Fruit fly (Drosophila melanogaster) whole organism: ENCODE data around the gene CG2991.

Source experiments
- CG8478 ChIP-seq: fragments of >200 bp; optimal IDR thresholded peaks from 2 replicates; lab custom pipeline; 2018; ENCODE audit warnings: inconsistent platforms
- Dll ChIP-seq: fragments of >200 bp; optimal IDR thresholded peaks from 2 replicates; lab custom pipeline; 2017
- EcR ChIP-seq, 2 experiments: fragments of >200 bp; optimal IDR thresholded peaks; 2 replicates each; lab custom pipeline; 2017; ENCODE audit warnings: missing biosample characterization in 2 of 2, missing genetic modification characterization in 2 of 2, missing genetic modification reagents in 2 of 2
- pan ChIP-seq: fragments of >200 bp; optimal IDR thresholded peaks from 2 replicates; lab custom pipeline; 2017
- psq ChIP-seq: fragments of >200 bp; optimal IDR thresholded peaks from 2 replicates; lab custom pipeline; 2017
- usp ChIP-seq: fragments of >200 bp; optimal IDR thresholded peaks from 2 replicates; lab custom pipeline; 2017; ENCODE audit warnings: missing biosample characterization, missing genetic modification characterization, mixed read lengths

The CG2991 gene

dm6 chr2L:2908440-2909154 lies 51.6 kb downstream of the CG2991 start:
- peak; percentile 8 for TF ChIP-seq CG8478 (lab: Kevin White, UChicago)
- TF ChIP-seq Dll (lab: Kevin White, UChicago): no peak
- TF ChIP-seq psq (lab: Kevin White, UChicago): no peak
- TF ChIP-seq pan (lab: Kevin White, UChicago): no peak
- TF ChIP-seq usp (GFP tag; lab: Kevin White, UChicago): no peak
- peak; percentile 87 to 89 for TF ChIP-seq EcR (GFP tag; optimal IDR thresholded peaks at IDR 0.05; lab: Kevin White, UChicago)

- no peak for TF ChIP-seq psq (lab: Kevin White, UChicago)
These were observed 52.5 kb downstream of the CG2991 start for dm6 chr2L:2909495-2909894.

dm6 chr2L:2910957-2911356 lies 54.0 kb downstream of the CG2991 start:
- no peak for TF ChIP-seq EcR (GFP tag; optimal IDR thresholded peaks at IDR 0.05; lab: Kevin White, UChicago)
- TF ChIP-seq CG8478 (lab: Kevin White, UChicago): no peak
- TF ChIP-seq pan (lab: Kevin White, UChicago): no peak
- TF ChIP-seq psq (lab: Kevin White, UChicago): no peak
- no peak for TF ChIP-seq usp (GFP tag; lab: Kevin White, UChicago)
- no peak for TF ChIP-seq Dll (lab: Kevin White, UChicago)
